Worm (Caenorhabditis elegans) whole organism, L4 larva: ENCODE measurements around the gene clec-255.
A peak's percentile ranks its signal among the peaks of the same experiment; 100 is the strongest.

Experiments used
- F26F4.8 ChIP-seq: fragments of 200-800 bp; sonication (Bioruptor generic); conservative IDR thresholded peaks from 2 replicates; pipeline ENCODE4 v1.3.6; 2022; ENCODE audit warnings: missing genetic modification characterization, missing compliant biosample characterization
- F44E2.7 ChIP-seq: fragments of 200-800 bp; sonication (Bioruptor generic); IDR thresholded peaks from 2 replicates; pipeline ENCODE4 v2.1.2; 2022; ENCODE audit warnings: missing genetic modification characterization, missing compliant biosample characterization
- F49E8.2 ChIP-seq: sonication (generic microtip); optimal IDR thresholded peaks from 2 replicates; lab custom pipeline; 2016; ENCODE audit warnings: missing compliant biosample characterization, mild to moderate bottlenecking, missing genetic modification characterization, borderline replicate concordance
- R02D3.7 ChIP-seq: fragments of 150-350 bp; sonication (generic microtip); optimal IDR thresholded peaks from 3 replicates; lab custom pipeline; 2014; ENCODE audit warnings: missing biosample characterization, missing genetic modification characterization
- T20F7.1 ChIP-seq: fragments of 200-800 bp; sonication (Bioruptor generic); optimal IDR thresholded peaks from 2 replicates; lab custom pipeline; 2018; ENCODE audit warnings: mild to moderate bottlenecking, missing genetic modification characterization, missing compliant biosample characterization
- Y5F2A.4 ChIP-seq: fragments of 200-800 bp; sonication (Bioruptor generic); optimal IDR thresholded peaks from 2 replicates; lab custom pipeline; 2018; ENCODE audit warnings: mild to moderate bottlenecking, missing genetic modification characterization, missing compliant biosample characterization
- ZK337.2 ChIP-seq: fragments of 200-800 bp; sonication (Bioruptor generic); IDR thresholded peaks from 2 replicates; pipeline ENCODE4 v1.3.6; 2022; ENCODE audit warnings: missing genetic modification reagents, missing genetic modification characterization, missing compliant biosample characterization
- ZK546.5 ChIP-seq, 2 experiments: sonication (generic microtip); optimal IDR thresholded peaks; 2 replicates each; lab custom pipeline; 2017; ENCODE audit warnings: missing biosample characterization in 2 of 2, missing genetic modification characterization in 2 of 2
- arid-1 ChIP-seq: fragments of 200-800 bp; sonication (Bioruptor generic); conservative IDR thresholded peaks from 2 replicates; pipeline ENCODE4 v1.3.6; 2022; ENCODE audit warnings: missing genetic modification reagents, missing genetic modification characterization, missing compliant biosample characterization
- ceh-20 ChIP-seq: fragments of 200-800 bp; sonication (Bioruptor generic); IDR thresholded peaks from 2 replicates; pipeline ENCODE4 v1.3.6; 2022; ENCODE audit warnings: missing genetic modification reagents, missing genetic modification characterization, missing compliant biosample characterization
- ceh-32 ChIP-seq: sonication (generic microtip); optimal IDR thresholded peaks from 2 replicates; lab custom pipeline; 2016; ENCODE audit warnings: mild to moderate bottlenecking, missing genetic modification characterization, missing compliant biosample characterization; ENCODE audit not compliant: poor library complexity
- ces-1 ChIP-seq: fragments of 150-350 bp; sonication (generic microtip); optimal IDR thresholded peaks from 4 replicates; lab custom pipeline; 2014; ENCODE audit warnings: missing biosample characterization, missing genetic modification reagents, missing genetic modification characterization
- daf-19 ChIP-seq: fragments of 200-800 bp; sonication (Bioruptor generic); conservative IDR thresholded peaks from 2 replicates; pipeline ENCODE4 v1.3.6; 2022; ENCODE audit warnings: missing genetic modification characterization, missing compliant biosample characterization
- dmd-6 ChIP-seq: fragments of 200-800 bp; sonication (Bioruptor generic); IDR thresholded peaks from 2 replicates; pipeline ENCODE4 v1.3.6; 2022; ENCODE audit warnings: missing genetic modification reagents, missing genetic modification characterization, missing compliant biosample characterization
- dmd-8 ChIP-seq: fragments of 200-800 bp; sonication (Bioruptor generic); IDR thresholded peaks from 2 replicates; pipeline ENCODE4 v1.3.6; 2022; ENCODE audit warnings: missing genetic modification characterization, missing compliant biosample characterization
- dmd-9 ChIP-seq: fragments of 200-800 bp; sonication (Bioruptor generic); IDR thresholded peaks from 2 replicates; pipeline ENCODE4 v1.3.6; 2022; ENCODE audit warnings: missing genetic modification reagents, missing genetic modification characterization, missing compliant biosample characterization
- egl-43 ChIP-seq: fragments of 200-800 bp; sonication (Bioruptor generic); IDR thresholded peaks from 2 replicates; pipeline ENCODE4 v1.3.6; 2022; ENCODE audit warnings: missing genetic modification reagents, missing genetic modification characterization, missing compliant biosample characterization
- fos-1 ChIP-seq: fragments of 150-350 bp; optimal IDR thresholded peaks from 2 replicates; lab custom pipeline; 2014; ENCODE audit warnings: missing biosample characterization, missing genetic modification characterization
- hlh-11 ChIP-seq: fragments of 200-800 bp; sonication (Bioruptor generic); optimal IDR thresholded peaks from 2 replicates; lab custom pipeline; 2018; ENCODE audit warnings: mild to moderate bottlenecking, missing genetic modification characterization, missing compliant biosample characterization
- hlh-30 ChIP-seq: sonication (generic microtip); optimal IDR thresholded peaks from 2 replicates; lab custom pipeline; 2017; ENCODE audit warnings: antibody characterized with exemption, mild to moderate bottlenecking, missing genetic modification characterization, missing compliant biosample characterization; ENCODE audit not compliant: insufficient read depth
- hmg-1.1 ChIP-seq: fragments of 200-800 bp; sonication (Bioruptor generic); IDR thresholded peaks from 2 replicates; pipeline ENCODE4 v1.3.6; 2022; ENCODE audit warnings: missing genetic modification reagents, missing genetic modification characterization, missing compliant biosample characterization
- jun-1 ChIP-seq: fragments of 150-350 bp; optimal IDR thresholded peaks from 2 replicates; lab custom pipeline; 2014; ENCODE audit warnings: missing biosample characterization, missing genetic modification reagents, missing genetic modification characterization
- lin-1 ChIP-seq: fragments of 200-800 bp; sonication (Bioruptor generic); IDR thresholded peaks from 2 replicates; pipeline ENCODE4 v1.3.6; 2022; ENCODE audit warnings: missing genetic modification reagents, missing genetic modification characterization, missing compliant biosample characterization
- lin-39 ChIP-seq: fragments of 150-350 bp; optimal IDR thresholded peaks from 2 replicates; lab custom pipeline; 2014; ENCODE audit warnings: missing biosample characterization, missing genetic modification reagents, missing genetic modification characterization
- lsy-2 ChIP-seq, 2 experiments: fragments of 150-350 bp in 1 of 2; sonication (generic microtip) in 1 of 2; optimal IDR thresholded peaks; 2 replicates each; lab custom pipeline; 2014 to 2017; ENCODE audit warnings: missing biosample characterization in 2 of 2, missing genetic modification characterization in 2 of 2
- madf-9 ChIP-seq: fragments of 200-800 bp; sonication (Bioruptor generic); conservative IDR thresholded peaks from 2 replicates; pipeline ENCODE4 v1.3.6; 2022; ENCODE audit warnings: missing genetic modification reagents, missing genetic modification characterization, missing compliant biosample characterization
- mes-2 ChIP-seq: sonication (generic microtip); optimal IDR thresholded peaks from 2 replicates; lab custom pipeline; 2016; ENCODE audit warnings: missing genotype, mild to moderate bottlenecking, missing genetic modification characterization, missing compliant biosample characterization; ENCODE audit not compliant: poor library complexity, severe bottlenecking
- mxl-2 ChIP-seq: fragments of 200-800 bp; sonication (Bioruptor generic); conservative IDR thresholded peaks from 2 replicates; pipeline ENCODE4 v1.3.6; 2022; ENCODE audit warnings: missing genetic modification reagents, missing genetic modification characterization, missing compliant biosample characterization
- nhr-10 ChIP-seq: fragments of 150-350 bp; optimal IDR thresholded peaks from 2 replicates; lab custom pipeline; 2014; ENCODE audit warnings: missing biosample characterization, missing genetic modification characterization
- nhr-11 ChIP-seq: fragments of 150-350 bp; optimal IDR thresholded peaks from 2 replicates; lab custom pipeline; 2014; ENCODE audit warnings: missing biosample characterization, missing genetic modification characterization
- nhr-111 ChIP-seq: fragments of 200-800 bp; sonication (Bioruptor generic); optimal IDR thresholded peaks from 2 replicates; lab custom pipeline; 2018; ENCODE audit warnings: mild to moderate bottlenecking, missing genetic modification characterization, missing compliant biosample characterization
- pha-4 ChIP-seq, 2 experiments: fragments of 150-350 bp in 1 of 2; fragments of 200-800 bp in 1 of 2; sonication (Bioruptor generic) in 1 of 2; IDR thresholded peaks in 1 of 2; optimal IDR thresholded peaks in 1 of 2; 2 replicates each; pipeline versions ENCODE4 v1.3.6 to Lab custom; 2014 to 2022; ENCODE audit warnings: missing genetic modification characterization in 2 of 2, missing genetic modification reagents in 2 of 2, missing biosample characterization in 1 of 2, missing compliant biosample characterization in 1 of 2
- saeg-2 ChIP-seq: fragments of 200-800 bp; sonication (Bioruptor generic); IDR thresholded peaks from 2 replicates; pipeline ENCODE4 v1.3.6; 2022; ENCODE audit warnings: missing genetic modification reagents, missing genetic modification characterization, missing compliant biosample characterization
- skn-1 ChIP-seq: fragments of 150-350 bp; optimal IDR thresholded peaks from 2 replicates; lab custom pipeline; 2014; ENCODE audit warnings: missing biosample characterization, missing genetic modification characterization
- tag-97 ChIP-seq: fragments of 200-800 bp; sonication (Bioruptor generic); IDR thresholded peaks from 2 replicates; pipeline ENCODE4 v1.3.6; 2022; ENCODE audit warnings: missing genetic modification characterization, missing compliant biosample characterization
- zag-1 ChIP-seq: fragments of 150-350 bp; optimal IDR thresholded peaks from 2 replicates; lab custom pipeline; 2014; ENCODE audit warnings: missing biosample characterization, missing genetic modification characterization
- zip-2 ChIP-seq: fragments of 150-350 bp; optimal IDR thresholded peaks from 2 replicates; lab custom pipeline; 2014; ENCODE audit warnings: missing biosample characterization, missing genetic modification characterization

The clec-255 gene

ce11 chrV:18808621-18809020 is 38.1 kb upstream of the clec-255 start, which contains the start of gene C54E10.6:
TSS of gene C54E10.6 (minus strand) at chrV:18808729.
- TF ChIP-seq nhr-10 (tag; lab: Kevin White, UChicago): no peak
- no peak for TF ChIP-seq lsy-2 (tag; optimal IDR thresholded peaks at IDR 0.05; lab: Kevin White, UChicago)
- no peak for TF ChIP-seq dmd-6
- TF ChIP-seq ces-1 (GFP tag; lab: Kevin White, UChicago): peak; percentile 16
- TF ChIP-seq F44E2.7 (GFP tag; lab: Robert Waterston, UW): no peak
- TF ChIP-seq hlh-11: peak; percentile 4
- TF ChIP-seq dmd-9 (GFP tag; lab: Robert Waterston, UW): no peak
- no peak for TF ChIP-seq F49E8.2
- TF ChIP-seq hmg-1.1 (GFP tag; lab: Robert Waterston, UW): peak; percentile 57; the same call in 1 of the 2 replicates
- no peak for TF ChIP-seq tag-97 (GFP tag; lab: Robert Waterston, UW)
- TF ChIP-seq hlh-30: peak; percentile 18
- TF ChIP-seq saeg-2 (GFP tag; lab: Robert Waterston, UW): no peak

DNA sequence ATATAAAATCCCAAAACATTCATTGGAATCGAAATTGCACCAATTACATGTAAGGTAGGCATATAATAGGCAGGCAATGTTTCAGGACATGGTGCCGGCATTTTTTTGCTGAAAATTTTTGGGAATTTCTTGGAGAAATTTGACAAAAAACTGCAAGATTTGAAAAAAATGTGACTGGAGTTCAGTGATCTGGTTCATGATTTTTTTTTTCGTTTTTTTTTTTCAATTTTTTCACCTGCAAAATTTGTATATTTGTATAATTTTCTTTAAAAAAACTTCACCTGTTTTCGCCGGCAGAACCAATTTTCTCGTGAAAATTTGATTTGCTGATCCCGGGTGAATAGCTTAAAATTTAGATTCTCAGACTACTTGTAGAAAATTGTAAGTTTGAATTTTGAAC is 35.9 kb upstream of the clec-255 start, which contains the start of gene sri-10:
TSS of gene sri-10 (minus strand) at position 101 of the 400 bp plus-strand sequence.
- no peak for TF ChIP-seq mxl-2 (GFP tag; lab: Robert Waterston, UW)
- no peak for TF ChIP-seq lin-39
- TF ChIP-seq ceh-32 (tag; lab: Kevin White, UChicago): no peak
- no peak for TF ChIP-seq ZK546.5 (tag; optimal IDR thresholded peaks at IDR 0.05; lab: Kevin White, UChicago)
- TF ChIP-seq nhr-111 (GFP tag; lab: Kevin White, UChicago): no peak
- no peak for TF ChIP-seq Y5F2A.4 (GFP tag; lab: Kevin White, UChicago)
- no peak for TF ChIP-seq nhr-11 (tag; lab: Kevin White, UChicago)
- TF ChIP-seq madf-9 (GFP tag; lab: Robert Waterston, UW): no peak

ce11 chrV:18803260-18803659 is 32.7 kb upstream of the clec-255 start, which contains the start of gene C54E10.10:
TSS of gene C54E10.10 (minus strand) at chrV:18803360.
- TF ChIP-seq F26F4.8 (GFP tag; lab: Robert Waterston, UW): no peak
- TF ChIP-seq dmd-8 (GFP tag; lab: Robert Waterston, UW): no peak
- TF ChIP-seq arid-1 (GFP tag; lab: Robert Waterston, UW): no peak
- TF ChIP-seq pha-4 (GFP tag; IDR thresholded peaks at IDR 0.05; lab: Robert Waterston, UW): no peak
- TF ChIP-seq pha-4 (tag; optimal IDR thresholded peaks at IDR 0.05; lab: Kevin White, UChicago): no peak
- no peak for TF ChIP-seq fos-1 (tag; lab: Kevin White, UChicago)
- TF ChIP-seq T20F7.1 (GFP tag; lab: Kevin White, UChicago): no peak
- no peak for TF ChIP-seq ceh-20
- no peak for TF ChIP-seq nhr-111 (GFP tag; lab: Kevin White, UChicago)
- no peak for TF ChIP-seq dmd-6
- TF ChIP-seq egl-43 (GFP tag; lab: Robert Waterston, UW): no peak

DNA sequence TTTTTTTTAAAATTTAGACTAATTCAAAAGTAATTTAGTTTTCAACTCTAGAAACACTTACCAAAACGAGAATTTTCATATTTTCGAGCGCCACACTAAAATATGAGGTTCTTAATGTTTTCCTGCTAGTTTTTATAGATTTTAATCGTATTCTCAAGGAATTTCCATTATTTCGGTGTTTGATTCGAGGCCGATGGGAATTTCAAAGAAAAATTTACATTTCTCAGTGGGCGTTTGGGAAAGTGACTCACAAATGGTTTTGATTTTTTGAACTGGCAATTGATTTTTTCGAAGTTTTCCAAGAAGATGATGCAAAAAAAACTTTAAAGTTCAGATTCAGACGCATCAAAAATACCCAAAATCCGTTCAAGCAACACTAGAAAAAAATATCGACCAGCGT is 31.6 kb upstream of the clec-255 start, which contains the start of gene C54E10.11:
TSS of gene C54E10.11 (minus strand) at position 101 of the 400 bp plus-strand sequence.
- TF ChIP-seq ces-1 (GFP tag; lab: Kevin White, UChicago): no peak
- TF ChIP-seq R02D3.7: no peak
- TF ChIP-seq T20F7.1 (GFP tag; lab: Kevin White, UChicago): no peak
- TF ChIP-seq daf-19: no peak
- TF ChIP-seq zip-2 (tag; lab: Kevin White, UChicago): no peak
- TF ChIP-seq arid-1 (GFP tag; lab: Robert Waterston, UW): no peak
- no peak for TF ChIP-seq F44E2.7 (GFP tag; lab: Robert Waterston, UW)
- no peak for TF ChIP-seq egl-43 (GFP tag; lab: Robert Waterston, UW)
- TF ChIP-seq ZK337.2 (GFP tag; lab: Robert Waterston, UW): no peak
- no peak for TF ChIP-seq zag-1 (tag; lab: Kevin White, UChicago)
- no peak for TF ChIP-seq jun-1 (tag; lab: Kevin White, UChicago)
- TF ChIP-seq lin-1: no peak
- no peak for TF ChIP-seq F49E8.2
- no peak for TF ChIP-seq skn-1 (tag; lab: Kevin White, UChicago)
- TF ChIP-seq dmd-6: no peak
- no peak for TF ChIP-seq mes-2 (tag; lab: Kevin White, UChicago)
